Worm (Caenorhabditis elegans) whole organism, L2 larva: Measurements from ENCODE around the gene Y62E10A.3.

ENCODE experiments used
- aly-2 ChIP-seq: fragments of 150-350 bp; optimal IDR thresholded peaks from 2 replicates; lab custom pipeline; 2014; ENCODE audit warnings: missing biosample characterization, missing genetic modification characterization
- ama-1 ChIP-seq: fragments of 150-350 bp; optimal IDR thresholded peaks from 2 replicates; lab custom pipeline; 2018; ENCODE audit warnings: inconsistent platforms
- crh-2 ChIP-seq: sonication (generic microtip); optimal IDR thresholded peaks from 2 replicates; lab custom pipeline; 2017; ENCODE audit warnings: missing biosample characterization, missing genetic modification characterization
- egl-27 ChIP-seq: sonication (generic microtip); optimal IDR thresholded peaks from 3 replicates; lab custom pipeline; 2017; ENCODE audit warnings: missing biosample characterization, missing genetic modification reagents, missing genetic modification characterization
- elt-3 ChIP-seq: sonication (generic microtip); optimal IDR thresholded peaks from 2 replicates; lab custom pipeline; 2017; ENCODE audit warnings: missing biosample characterization, missing genetic modification characterization
- lin-13 ChIP-seq: fragments of 150-350 bp; optimal IDR thresholded peaks from 2 replicates; lab custom pipeline; 2014; ENCODE audit warnings: missing biosample characterization, missing genetic modification reagents, missing genetic modification characterization
- lin-39 ChIP-seq: fragments of 150-350 bp; optimal IDR thresholded peaks from 2 replicates; lab custom pipeline; 2014; ENCODE audit warnings: missing biosample characterization, missing genetic modification reagents, missing genetic modification characterization
- mdl-1 ChIP-seq, 2 experiments: fragments of 150-350 bp in 1 of 2; sonication (generic microtip) in 1 of 2; optimal IDR thresholded peaks; 2 replicates each; lab custom pipeline; 2017; ENCODE audit warnings: missing biosample characterization in 2 of 2, missing genetic modification characterization in 2 of 2
- nhr-11 ChIP-seq: fragments of 150-350 bp; optimal IDR thresholded peaks from 2 replicates; lab custom pipeline; 2014; ENCODE audit warnings: missing biosample characterization, missing genetic modification characterization
- nhr-23 ChIP-seq: fragments of 150-350 bp; optimal IDR thresholded peaks from 2 replicates; lab custom pipeline; 2014; ENCODE audit warnings: missing biosample characterization, missing genetic modification reagents, missing genetic modification characterization
- nhr-77 ChIP-seq: fragments of 150-350 bp; optimal IDR thresholded peaks from 2 replicates; lab custom pipeline; 2014; ENCODE audit warnings: missing biosample characterization, missing genetic modification characterization
- unc-62 ChIP-seq: fragments of 150-350 bp; optimal IDR thresholded peaks from 2 replicates; lab custom pipeline; 2014; ENCODE audit warnings: missing biosample characterization, missing genetic modification reagents, missing genetic modification characterization
- ztf-11 ChIP-seq: sonication (generic microtip); optimal IDR thresholded peaks from 2 replicates; lab custom pipeline; 2017; ENCODE audit warnings: missing biosample characterization, missing genetic modification characterization

- no peak for TF ChIP-seq nhr-11 (tag; lab: Kevin White, UChicago)
- no peak for TF ChIP-seq elt-3 (tag; lab: Kevin White, UChicago)
- no peak for TF ChIP-seq aly-2
- TF ChIP-seq nhr-23 (tag; lab: Kevin White, UChicago) = no peak
- TF ChIP-seq egl-27 (tag; lab: Kevin White, UChicago) = no peak
- no peak for TF ChIP-seq nhr-77
- TF ChIP-seq ztf-11 (tag; lab: Kevin White, UChicago) = no peak
- no peak for TF ChIP-seq ama-1
- TF ChIP-seq lin-13 (GFP tag; lab: Kevin White, UChicago) = no peak
- TF ChIP-seq unc-62 = no peak
- TF ChIP-seq crh-2 (tag; lab: Kevin White, UChicago) = no peak
- no peak for TF ChIP-seq lin-39 (tag; lab: Kevin White, UChicago)
- no peak for TF ChIP-seq mdl-1 (tag; optimal IDR thresholded peaks at IDR 0.05; lab: Kevin White, UChicago)
Measured at ce11 chrIV:13390770-13391169, 30.7 kb upstream of the Y62E10A.3 start.
